Worm (Caenorhabditis elegans): Measurements from ENCODE around the gene srh-97.

srh-97 gene

DNA sequence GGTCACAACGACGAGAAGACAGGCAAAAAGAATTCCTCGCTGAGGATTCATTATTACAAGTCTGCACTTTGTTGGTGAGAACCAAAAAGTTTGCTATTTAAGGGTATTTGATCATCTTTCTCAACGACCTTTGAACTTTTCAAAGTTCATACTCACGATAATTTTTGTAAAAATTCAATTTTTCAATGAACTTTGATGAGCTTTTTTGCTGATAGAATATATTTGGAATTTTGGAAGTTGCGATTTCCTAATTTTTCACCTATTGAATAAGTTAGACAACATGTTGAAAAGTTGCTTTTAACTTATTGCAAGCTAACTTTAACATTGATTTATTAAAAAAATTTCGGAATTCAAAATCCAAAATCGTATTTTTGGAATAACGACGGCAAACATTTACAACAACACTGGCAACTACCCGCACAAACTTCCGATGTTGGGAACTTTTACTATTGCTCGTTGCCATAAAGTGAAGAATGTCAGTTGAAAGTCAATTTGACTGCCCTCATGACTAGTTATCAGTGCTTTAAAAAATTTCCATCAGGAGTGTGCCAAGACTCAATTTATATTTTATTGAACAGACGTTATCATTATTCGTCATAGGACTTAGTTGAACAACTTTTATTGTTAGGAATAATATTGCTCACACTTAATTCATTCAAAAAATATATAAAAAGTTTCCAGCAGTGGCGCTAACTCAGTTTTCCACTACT is 5.9 kb downstream of the srh-97 start, which contains the start of the genes F49H6.8 and F49H6.5:
Gene F49H6.8, minus strand, starts transcription at position 51 of the 710 bp plus-strand sequence.
Gene F49H6.5, plus strand, starts transcription at position 629 of the 710 bp plus-strand sequence.
- TF ChIP-seq set-16 (GFP tag; IDR thresholded peaks at IDR 0.05) (no peak), snpc-4 (tag; optimal IDR thresholded peaks at IDR 0.05) (no peak), tag-97 (GFP tag; IDR thresholded peaks at IDR 0.05) (no peak), aha-1 (tag) (no peak), nhr-77 (tag; optimal IDR thresholded peaks at IDR 0.05) (no peak), nhr-28 (tag; optimal IDR thresholded peaks at IDR 0.05) (peak; percentile 64), nhr-41 (GFP tag; IDR thresholded peaks at IDR 0.05) (no peak), nhr-102 (tag; optimal IDR thresholded peaks at IDR 0.05) (no peak), unc-62 (GFP tag; optimal IDR thresholded peaks at IDR 0.05 in 1 of 2) (no peak), unc-62 (tag; optimal IDR thresholded peaks at IDR 0.05) (no peak), cey-2 (tag; optimal IDR thresholded peaks at IDR 0.05; ENCODE audit: borderline replicate concordance, insufficient read depth) (no peak), arid-1 (GFP tag; conservative IDR thresholded peaks at IDR 0.05) (no peak), mdt-29 (GFP tag; IDR thresholded peaks at IDR 0.05) (no peak), zag-1 (tag; optimal IDR thresholded peaks at IDR 0.05) (no peak), F44E2.7 (GFP tag; IDR thresholded peaks at IDR 0.05) (no peak), mxl-3 (GFP tag; optimal IDR thresholded peaks at IDR 0.05) (no peak), php-3 (GFP tag; IDR thresholded peaks at IDR 0.05) (peak; percentile 67; the same call in 1 of the 2 replicates), ZK546.5 (tag; optimal IDR thresholded peaks at IDR 0.05) (no peak), dmd-6 (GFP tag; IDR thresholded peaks at IDR 0.05) (peak; percentile 52), dve-1 (tag; optimal IDR thresholded peaks at IDR 0.05; ENCODE audit: insufficient read depth) (no peak)

DNA sequence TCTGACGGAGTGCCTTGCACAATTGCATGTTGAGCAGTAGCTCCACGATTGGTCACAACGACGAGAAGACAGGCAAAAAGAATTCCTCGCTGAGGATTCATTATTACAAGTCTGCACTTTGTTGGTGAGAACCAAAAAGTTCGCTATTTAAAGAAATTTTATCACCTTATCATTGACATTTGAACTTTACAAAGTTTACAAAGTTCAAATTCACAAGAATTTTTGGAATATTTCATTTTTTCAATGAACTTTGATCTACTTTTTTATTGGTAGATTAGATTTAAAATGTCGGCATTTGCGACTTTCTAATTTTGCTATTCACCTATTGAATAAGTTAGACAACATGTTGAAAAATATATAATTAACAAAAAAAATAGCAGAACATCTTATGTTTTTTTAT is 9.4 kb downstream of the srh-97 start, which contains the start of gene F49H6.15:
Gene F49H6.15, minus strand, starts transcription at position 101 of the 400 bp plus-strand sequence.
- TF ChIP-seq F49E8.2 (tag; optimal IDR thresholded peaks at IDR 0.05; ENCODE audit: borderline replicate concordance) (no peak), lin-39 (tag; optimal IDR thresholded peaks at IDR 0.05) (no peak), ama-1 (optimal IDR thresholded peaks at IDR 0.05) (no peak)

DNA sequence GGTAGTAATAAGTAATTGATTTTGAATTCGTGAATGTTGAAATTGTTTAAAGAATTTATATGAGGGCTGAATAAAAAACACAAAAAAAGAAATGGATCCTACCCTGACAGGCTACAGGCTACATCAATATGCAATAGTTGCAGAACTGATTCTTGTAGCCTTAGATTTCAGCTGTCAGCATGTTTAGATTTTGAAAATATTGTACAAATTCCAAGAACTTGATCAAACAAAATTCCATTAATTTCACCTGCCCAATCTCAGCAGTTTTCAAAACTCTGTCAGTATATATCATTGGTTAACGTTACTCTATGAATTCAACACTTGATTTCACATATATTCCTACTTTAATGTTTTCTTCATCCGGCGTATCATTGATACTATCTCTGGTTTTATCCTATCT is 13.5 kb downstream of the srh-97 start:
- TF ChIP-seq zfp-3 (GFP tag; conservative IDR thresholded peaks at IDR 0.05) (no peak), attf-4 (tag; optimal IDR thresholded peaks at IDR 0.05) (no peak), lin-1 (GFP tag; IDR thresholded peaks at IDR 0.05) (no peak), duxl-1 (tag; optimal IDR thresholded peaks at IDR 0.05; ENCODE audit: poor library complexity) (no peak), set-16 (GFP tag; IDR thresholded peaks at IDR 0.05) (no peak), ceh-20 (GFP tag; IDR thresholded peaks at IDR 0.05) (no peak), mxl-2 (GFP tag; conservative IDR thresholded peaks at IDR 0.05) (no peak), cey-2 (tag; optimal IDR thresholded peaks at IDR 0.05; ENCODE audit: borderline replicate concordance, insufficient read depth) (no peak), fkh-10 (GFP tag; optimal IDR thresholded peaks at IDR 0.05) (no peak)

DNA sequence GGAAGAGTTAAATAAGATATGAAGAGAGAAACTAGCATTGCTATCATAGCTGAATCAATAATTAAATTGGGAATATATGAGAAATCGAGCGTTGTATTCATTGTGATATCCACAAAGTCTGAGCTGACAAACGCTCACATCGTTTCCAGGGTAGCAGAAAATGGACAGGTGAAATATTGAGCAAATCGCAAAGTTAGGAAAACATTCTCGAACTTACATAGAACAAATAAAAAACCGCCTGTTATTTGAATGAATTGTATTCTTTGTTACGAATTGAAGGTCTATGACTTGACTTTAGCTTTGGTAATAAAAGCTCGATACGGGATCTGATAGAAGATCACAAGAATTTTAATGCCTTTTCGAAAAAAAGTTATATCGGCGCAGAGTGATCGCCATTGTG is 19.0 kb downstream of the srh-97 start, which contains the start of gene srz-94:
Gene srz-94, minus strand, starts transcription at position 101 of the 400 bp plus-strand sequence.
- TF ChIP-seq mxl-3 (GFP tag; optimal IDR thresholded peaks at IDR 0.05) (no peak), saeg-2 (GFP tag; IDR thresholded peaks at IDR 0.05) (no peak), spr-3 (GFP tag; optimal IDR thresholded peaks at IDR 0.05) (no peak), daf-12 (tag; optimal IDR thresholded peaks at IDR 0.05) (no peak), madf-9 (GFP tag; conservative IDR thresholded peaks at IDR 0.05) (no peak), T20F7.1 (GFP tag; optimal IDR thresholded peaks at IDR 0.05) (no peak), D1046.2 (GFP tag; IDR thresholded peaks at IDR 0.05) (no peak), nhr-102 (tag; optimal IDR thresholded peaks at IDR 0.05) (no peak), nhr-77 (tag; optimal IDR thresholded peaks at IDR 0.05) (no peak), mdl-1 (tag; optimal IDR thresholded peaks at IDR 0.05) (no peak), set-16 (GFP tag; IDR thresholded peaks at IDR 0.05) (no peak), lim-7 (GFP tag; IDR thresholded peaks at IDR 0.05) (no peak), ceh-82 (tag; optimal IDR thresholded peaks at IDR 0.05) (no peak), nhr-76 (tag; optimal IDR thresholded peaks at IDR 0.05) (no peak), R02D3.7 (tag; optimal IDR thresholded peaks at IDR 0.05) (no peak)

Measured in whole organism, L4 larva.